Fruit fly (Drosophila melanogaster): Measurements from ENCODE around the gene CG4768.

CG4768 gene

dm6 chrX:16833097-16833496, 41.2 kb downstream of the CG4768 start (continued):
- TF ChIP-seq jing (GFP tag; optimal IDR thresholded peaks at IDR 0.05) (peak; percentile 75), crc (GFP tag; optimal IDR thresholded peaks at IDR 0.05) (no peak), CG43689 (GFP tag; IDR thresholded peaks at IDR 0.05) (peak; percentile 47; the same call in 1 of the 2 replicates), Hey (tag; optimal IDR thresholded peaks at IDR 0.05) (no peak), Ssrp (tag; optimal IDR thresholded peaks at IDR 0.05) (peak; percentile 76), cato (GFP tag; optimal IDR thresholded peaks at IDR 0.05; ENCODE audit: borderline replicate concordance) (peak; percentile 59), CG16815 (GFP tag; optimal IDR thresholded peaks at IDR 0.05) (peak; percentile 24), scrt (GFP tag; optimal IDR thresholded peaks at IDR 0.05) (peak; percentile 30), bbx (GFP tag; IDR thresholded peaks at IDR 0.05; ENCODE audit: partially characterized antibody) (no peak), wor (GFP tag; IDR thresholded peaks at IDR 0.05) (peak; percentile 65), CG32767 (GFP tag; IDR thresholded peaks at IDR 0.05) (0 out of 2 replicates have a peak, but pooled peaks have one; percentile 41), TFAM (GFP tag; optimal IDR thresholded peaks at IDR 0.05) (no peak), Dbx (GFP tag; IDR thresholded peaks at IDR 0.05) (no peak), Atf6 (GFP tag; IDR thresholded peaks at IDR 0.05) (0 out of 2 replicates have a peak, but pooled peaks have one; percentile 24), CG5953 (GFP tag; IDR thresholded peaks at IDR 0.05) (peak; percentile 77), CG3995 (GFP tag; optimal IDR thresholded peaks at IDR 0.05) (no peak), CG7271 (tag; optimal IDR thresholded peaks at IDR 0.05) (peak; percentile 14), Aef1 (GFP tag; IDR thresholded peaks at IDR 0.05) (peak; percentile 73), CG17568 (GFP tag; optimal IDR thresholded peaks at IDR 0.05) (peak; percentile 49), CG1529 (GFP tag; optimal IDR thresholded peaks at IDR 0.05) (peak; percentile 77), ham (GFP tag; IDR thresholded peaks at IDR 0.05) (no peak), CG3838 (GFP tag; optimal IDR thresholded peaks at IDR 0.05) (no peak), pum (GFP tag; optimal IDR thresholded peaks at IDR 0.05) (peak; percentile 65), HLH54F (GFP tag; optimal IDR thresholded peaks at IDR 0.05) (peak; percentile 22), trh (GFP tag; optimal IDR thresholded peaks at IDR 0.05) (no peak), CG10209 (GFP tag; optimal IDR thresholded peaks at IDR 0.05) (peak; percentile 67), tgo (GFP tag; IDR thresholded peaks at IDR 0.05) (peak; percentile 72; the same call in 2 of the 3 replicates), pnt (GFP tag; optimal IDR thresholded peaks at IDR 0.05) (peak; percentile 71), Oaz (GFP tag; IDR thresholded peaks at IDR 0.05) (peak; percentile 66), CG2889 (GFP tag; IDR thresholded peaks at IDR 0.05) (peak; percentile 58; the same call in 1 of the 3 replicates), CG3407 (GFP tag; optimal IDR thresholded peaks at IDR 0.05) (peak; percentile 74), CHES-1-like (GFP tag; optimal IDR thresholded peaks at IDR 0.05) (peak; percentile 7), CG1233 (GFP tag; optimal IDR thresholded peaks at IDR 0.05) (peak; percentile 50), CG14710 (tag; optimal IDR thresholded peaks at IDR 0.05) (peak; percentile 66), CG12659 (GFP tag; optimal IDR thresholded peaks at IDR 0.05) (peak; percentile 62), CG14441 (GFP tag; IDR thresholded peaks at IDR 0.05) (peak; percentile 70), Bteb2 (GFP tag; optimal IDR thresholded peaks at IDR 0.05) (peak; percentile 40), ind (GFP tag; optimal IDR thresholded peaks at IDR 0.05) (peak; percentile 73), Pdp1 (GFP tag; optimal IDR thresholded peaks at IDR 0.05) (peak; percentile 63 to 89), danr (GFP tag; IDR thresholded peaks at IDR 0.05) (peak; percentile 36; the same call in 1 of the 2 replicates), sens (GFP tag) (peak; percentile 98), shn (GFP tag; optimal IDR thresholded peaks at IDR 0.05) (peak; percentile 49), usp (GFP tag; optimal IDR thresholded peaks at IDR 0.05) (no peak), CG6654 (GFP tag; optimal IDR thresholded peaks at IDR 0.05) (peak; percentile 63), CG12071 (GFP tag; optimal IDR thresholded peaks at IDR 0.05) (peak; percentile 77), chif (GFP tag; optimal IDR thresholded peaks at IDR 0.05) (peak; percentile 72 to 82), lov (optimal IDR thresholded peaks at IDR 0.05) (no peak), lov (GFP tag; IDR thresholded peaks at IDR 0.05) (peak; percentile 67; the same call in 2 of the 3 replicates), CG6854 (GFP tag; optimal IDR thresholded peaks at IDR 0.05) (peak; percentile 9), CG15073 (GFP tag; optimal IDR thresholded peaks at IDR 0.05) (no peak), fu2 (GFP tag; optimal IDR thresholded peaks at IDR 0.05) (no peak), CG31365 (tag; optimal IDR thresholded peaks at IDR 0.05) (peak; percentile 44)

Measured in whole organism, embryonic.